Worm (Caenorhabditis elegans) whole organism, mixed stage, embryonic: ENCODE measurements around the gene C45G9.11.

Source experiments
- M03D4.4 ChIP-seq: sonication (generic microtip); optimal IDR thresholded peaks from 2 replicates; lab custom pipeline; 2017; ENCODE audit warnings: mild to moderate bottlenecking, missing genetic modification characterization, missing compliant biosample characterization
- bed-3 ChIP-seq: fragments of 200-800 bp; sonication (Bioruptor generic); optimal IDR thresholded peaks from 3 replicates; lab custom pipeline; 2018; ENCODE audit warnings: mild to moderate bottlenecking, missing genetic modification characterization, moderate library complexity, missing compliant biosample characterization
- blmp-1 ChIP-seq: fragments of 150-350 bp; optimal IDR thresholded peaks from 2 replicates; lab custom pipeline; 2014; ENCODE audit warnings: missing biosample characterization, missing genetic modification characterization
- ceh-39 ChIP-seq: fragments of 150-350 bp; optimal IDR thresholded peaks from 2 replicates; lab custom pipeline; 2014; ENCODE audit warnings: missing biosample characterization, missing genetic modification characterization
- ceh-83 ChIP-seq: fragments of 200-800 bp; sonication (Bioruptor generic); optimal IDR thresholded peaks from 2 replicates; lab custom pipeline; 2018; ENCODE audit warnings: mild to moderate bottlenecking, missing genetic modification characterization, missing compliant biosample characterization
- ces-1 ChIP-seq: fragments of 150-350 bp; optimal IDR thresholded peaks from 2 replicates; lab custom pipeline; 2014; ENCODE audit warnings: missing biosample characterization, missing genetic modification reagents, missing genetic modification characterization
- elt-1 ChIP-seq: sonication (generic microtip); optimal IDR thresholded peaks from 2 replicates; lab custom pipeline; 2017; ENCODE audit warnings: missing genetic modification characterization, mild to moderate bottlenecking, missing compliant biosample characterization, antibody characterized with exemption, moderate library complexity, borderline replicate concordance; ENCODE audit not compliant: insufficient read depth
- elt-3 ChIP-seq: fragments of 150-350 bp; optimal IDR thresholded peaks from 2 replicates; lab custom pipeline; 2014; ENCODE audit warnings: missing biosample characterization, missing genetic modification characterization
- flh-1 ChIP-seq: fragments of 200-800 bp; sonication (Bioruptor generic); optimal IDR thresholded peaks from 2 replicates; lab custom pipeline; 2018; ENCODE audit warnings: mild to moderate bottlenecking, missing genetic modification characterization, moderate library complexity, missing compliant biosample characterization
- ham-2 ChIP-seq: fragments of 200-800 bp; sonication (Bioruptor generic); optimal IDR thresholded peaks from 2 replicates; lab custom pipeline; 2018; ENCODE audit warnings: mild to moderate bottlenecking, missing genetic modification characterization, missing compliant biosample characterization
- hlh-1 ChIP-seq: fragments of 150-350 bp; optimal IDR thresholded peaks from 2 replicates; lab custom pipeline; 2014; ENCODE audit warnings: missing biosample characterization, missing genetic modification reagents, missing genetic modification characterization
- lin-13 ChIP-seq: fragments of 150-350 bp; optimal IDR thresholded peaks from 2 replicates; lab custom pipeline; 2014; ENCODE audit warnings: missing biosample characterization, missing genetic modification characterization
- lin-32 ChIP-seq: fragments of 200-800 bp; sonication (Bioruptor generic); optimal IDR thresholded peaks from 2 replicates; lab custom pipeline; 2018; ENCODE audit warnings: mild to moderate bottlenecking, missing genetic modification characterization, missing compliant biosample characterization
- lsy-2 ChIP-seq: fragments of 150-350 bp; optimal IDR thresholded peaks from 2 replicates; lab custom pipeline; 2014; ENCODE audit warnings: missing biosample characterization, missing genetic modification characterization
- mab-5 ChIP-seq: fragments of 150-350 bp; optimal IDR thresholded peaks from 2 replicates; lab custom pipeline; 2014; ENCODE audit warnings: missing biosample characterization, missing genetic modification characterization
- mep-1 ChIP-seq: fragments of 150-350 bp; optimal IDR thresholded peaks from 2 replicates; lab custom pipeline; 2017; ENCODE audit warnings: missing biosample characterization, missing genetic modification reagents, missing genetic modification characterization, inconsistent platforms
- mls-2 ChIP-seq: sonication (generic microtip); optimal IDR thresholded peaks from 2 replicates; lab custom pipeline; 2016; ENCODE audit warnings: mild to moderate bottlenecking, missing genetic modification characterization, moderate library complexity, missing compliant biosample characterization
- nhr-2 ChIP-seq: fragments of 150-350 bp; optimal IDR thresholded peaks from 2 replicates; lab custom pipeline; 2014; ENCODE audit warnings: missing biosample characterization, missing genetic modification characterization
- nhr-237 ChIP-seq: fragments of 150-350 bp; optimal IDR thresholded peaks from 2 replicates; lab custom pipeline; 2014; ENCODE audit warnings: missing biosample characterization, missing genetic modification characterization
- nhr-28 ChIP-seq: fragments of 150-350 bp; optimal IDR thresholded peaks from 2 replicates; lab custom pipeline; 2014; ENCODE audit warnings: missing biosample characterization, missing genetic modification characterization
- nhr-76 ChIP-seq: sonication (generic microtip); optimal IDR thresholded peaks from 2 replicates; lab custom pipeline; 2017; ENCODE audit warnings: missing biosample characterization, missing genetic modification characterization
- pha-4 ChIP-seq: fragments of 150-350 bp; optimal IDR thresholded peaks from 2 replicates; lab custom pipeline; 2018; ENCODE audit warnings: missing biosample characterization, missing genetic modification reagents, missing genetic modification characterization
- sem-2 ChIP-seq: fragments of 200-800 bp; sonication (Bioruptor generic); optimal IDR thresholded peaks from 2 replicates; lab custom pipeline; 2018; ENCODE audit warnings: mild to moderate bottlenecking, missing genetic modification characterization, missing compliant biosample characterization
- snpc-4 ChIP-seq: fragments of 150-350 bp; optimal IDR thresholded peaks from 2 replicates; lab custom pipeline; 2014; ENCODE audit warnings: missing biosample characterization, missing genetic modification characterization
- sptf-1 ChIP-seq: sonication (generic microtip); optimal IDR thresholded peaks from 2 replicates; lab custom pipeline; 2017; ENCODE audit warnings: mild to moderate bottlenecking, missing genetic modification characterization, moderate library complexity, missing compliant biosample characterization
- tbx-8 ChIP-seq: fragments of 200-800 bp; sonication (Bioruptor generic); optimal IDR thresholded peaks from 2 replicates; lab custom pipeline; 2018; ENCODE audit warnings: mild to moderate bottlenecking, missing genetic modification characterization, moderate library complexity, missing compliant biosample characterization
- unc-120 ChIP-seq: sonication (generic microtip); optimal IDR thresholded peaks from 2 replicates; lab custom pipeline; 2017; ENCODE audit warnings: missing genetic modification characterization, missing compliant biosample characterization; ENCODE audit not compliant: poor library complexity, severe bottlenecking
- unc-39 ChIP-seq: fragments of 150-350 bp; optimal IDR thresholded peaks from 2 replicates; lab custom pipeline; 2014; ENCODE audit warnings: missing biosample characterization, missing genetic modification characterization
- unc-62 ChIP-seq: fragments of 150-350 bp; optimal IDR thresholded peaks from 2 replicates; lab custom pipeline; 2014; ENCODE audit warnings: missing biosample characterization, missing genetic modification reagents, missing genetic modification characterization
- zip-8 ChIP-seq: fragments of 150-350 bp; optimal IDR thresholded peaks from 2 replicates; lab custom pipeline; 2014; ENCODE audit warnings: missing biosample characterization, missing genetic modification characterization
- ztf-11 ChIP-seq: fragments of 150-350 bp; optimal IDR thresholded peaks from 2 replicates; lab custom pipeline; 2014; ENCODE audit warnings: missing biosample characterization, missing genetic modification characterization

C45G9.11 gene

DNA sequence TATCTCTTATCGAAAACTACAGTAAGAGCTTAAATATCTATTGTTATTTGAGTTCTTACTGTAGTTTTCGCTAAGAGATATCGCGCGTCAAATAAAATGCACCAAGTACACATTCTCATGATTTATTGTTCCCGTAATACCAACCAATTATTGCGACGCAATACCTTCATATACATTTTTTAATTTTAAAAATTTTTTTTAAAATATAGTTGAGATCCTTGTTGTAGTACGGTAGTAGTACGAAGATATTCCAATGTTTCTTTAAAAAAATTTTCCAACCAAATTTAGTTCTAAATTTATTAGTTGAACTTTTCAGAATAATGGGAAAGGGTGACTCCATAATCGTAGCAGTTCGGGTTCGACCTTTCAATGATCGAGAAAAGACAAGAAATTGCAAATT, 37.9 kb downstream of the C45G9.11 start, which contains the start of gene klp-6:
Gene klp-6, plus strand, starts transcription at position 301 of the 400 bp plus-strand sequence.
- TF ChIP-seq elt-1 (tag; lab: Kevin White, UChicago), result no peak
- no peak for TF ChIP-seq zip-8 (tag; lab: Kevin White, UChicago)
- TF ChIP-seq M03D4.4 (tag; lab: Kevin White, UChicago), result no peak
- TF ChIP-seq lin-32 (GFP tag; lab: Kevin White, UChicago), result no peak
- no peak for TF ChIP-seq mab-5 (tag; lab: Kevin White, UChicago)
- TF ChIP-seq elt-3, result no peak
- TF ChIP-seq ztf-11 (tag; lab: Kevin White, UChicago), result no peak
- TF ChIP-seq unc-39 (tag; lab: Kevin White, UChicago), result no peak
- TF ChIP-seq mls-2 (tag; lab: Kevin White, UChicago), result no peak
- no peak for TF ChIP-seq unc-120 (tag; lab: Kevin White, UChicago)

DNA sequence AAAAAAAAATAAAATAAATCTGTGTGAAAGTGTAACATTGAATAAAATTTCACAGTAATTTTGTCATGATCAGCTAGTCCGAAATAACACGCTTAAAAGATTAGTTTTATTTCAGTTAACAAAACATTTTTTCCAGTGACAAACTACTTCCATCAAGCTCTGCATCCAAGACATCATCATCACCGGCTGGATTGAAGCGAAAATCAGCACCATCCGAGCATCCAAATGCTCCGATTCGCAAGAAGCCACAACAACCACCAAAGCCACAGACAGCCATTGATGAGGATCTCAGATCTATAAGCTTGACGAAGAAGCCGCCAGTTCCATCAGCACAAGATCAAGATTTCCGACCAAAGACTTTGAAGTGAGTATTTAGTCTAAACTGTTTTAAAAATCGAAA, 41.3 kb downstream of the C45G9.11 start:
- TF ChIP-seq ces-1 (no peak), nhr-2 (tag; lab: Kevin White, UChicago) (no peak), elt-3 (no peak), tbx-8 (GFP tag; lab: Kevin White, UChicago) (peak; percentile 13), ceh-83 (GFP tag; lab: Kevin White, UChicago) (peak; percentile 49), mls-2 (tag; lab: Kevin White, UChicago) (peak; percentile 8), elt-1 (tag; lab: Kevin White, UChicago) (no peak), sptf-1 (peak; percentile 51), M03D4.4 (tag; lab: Kevin White, UChicago) (peak; percentile 37)
- TF ChIP-seq, all 35 proteins: peak for 5

DNA sequence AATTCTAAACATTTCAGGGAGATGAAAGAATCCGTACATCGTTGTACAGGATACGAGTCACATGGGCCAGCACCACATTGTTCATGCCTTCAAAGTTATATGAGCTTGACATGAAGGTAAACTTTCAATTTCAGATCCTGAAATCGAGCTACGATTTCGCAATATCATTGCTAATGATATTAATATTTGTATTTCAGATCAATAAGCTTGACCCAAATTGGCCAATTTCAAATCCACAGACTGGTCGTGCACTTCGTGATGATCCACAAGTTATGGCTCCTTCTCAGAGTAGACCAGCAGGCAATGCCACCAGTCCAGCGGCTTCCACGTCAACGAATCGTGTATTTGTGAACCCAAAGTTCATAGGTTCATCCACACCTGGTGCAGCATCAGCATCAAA, 42.2 kb downstream of the C45G9.11 start:
- TF ChIP-seq mls-2 (tag; lab: Kevin White, UChicago) (no peak), pha-4 (tag; lab: Kevin White, UChicago) (no peak)

DNA sequence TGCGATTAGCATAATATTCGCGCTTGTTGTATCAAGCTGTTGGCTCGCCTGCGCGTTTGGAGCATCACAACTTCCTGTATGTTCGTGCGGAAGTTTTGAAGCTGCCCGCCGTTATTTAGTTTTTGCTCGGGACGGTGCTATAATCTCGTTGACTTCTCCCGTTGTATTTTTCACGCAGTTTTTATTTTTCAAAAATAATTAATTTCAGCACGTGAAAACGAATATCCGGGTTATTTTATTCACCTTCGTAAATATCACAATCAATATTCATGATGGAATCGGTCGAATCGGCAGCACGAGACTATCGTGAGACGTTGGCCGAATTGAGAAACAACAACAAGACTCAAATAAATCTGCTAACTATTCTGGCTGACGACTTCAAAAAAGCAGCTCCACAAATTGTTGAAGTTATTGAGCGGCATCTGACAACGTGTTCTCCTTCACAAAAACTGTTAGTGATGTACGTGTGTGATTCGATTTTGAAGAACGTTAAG, 43.3 kb downstream of the C45G9.11 start:
- TF ChIP-seq ceh-83 (GFP tag; lab: Kevin White, UChicago) (no peak), nhr-2 (tag; lab: Kevin White, UChicago) (no peak), nhr-28 (tag; lab: Kevin White, UChicago) (no peak), bed-3 (GFP tag; lab: Kevin White, UChicago) (no peak), sptf-1 (no peak), lin-13 (no peak), snpc-4 (tag; lab: Kevin White, UChicago) (no peak), elt-1 (tag; lab: Kevin White, UChicago) (no peak)
- TF ChIP-seq, all 35 proteins: peak for 0

DNA sequence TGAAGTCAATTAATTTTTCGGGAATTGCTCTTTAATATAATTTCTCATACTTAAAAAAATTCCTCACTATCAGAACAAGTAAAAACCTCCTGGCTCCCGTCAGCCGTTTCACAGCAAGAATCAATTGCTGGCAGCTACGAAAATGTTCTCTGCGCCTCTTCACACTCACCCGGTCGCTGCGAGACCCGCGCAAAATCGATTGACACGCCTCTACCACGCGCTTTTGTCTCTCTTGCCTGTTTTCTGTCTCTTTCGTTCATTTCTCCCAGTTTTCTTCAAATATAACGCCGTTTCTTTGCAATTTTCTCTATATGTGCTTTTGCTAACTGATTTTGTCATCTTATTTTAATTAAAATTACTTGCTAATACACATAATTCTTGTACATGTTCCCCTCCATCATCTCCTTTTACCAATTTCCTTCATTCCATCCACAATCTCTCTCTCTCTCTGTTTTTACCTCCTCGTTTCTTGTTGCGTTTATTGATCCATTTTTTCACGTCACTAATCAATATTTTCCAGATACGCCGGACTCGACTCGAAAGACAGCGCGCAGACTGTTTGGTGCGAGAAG, 44.0 kb downstream of the C45G9.11 start, which contains the start of gene pcf-11:
Gene pcf-11, plus strand, starts transcription at position 522 of the 572 bp plus-strand sequence.
- TF ChIP-seq unc-62 (GFP tag; lab: Kevin White, UChicago) (peak; percentile 3), hlh-1 (tag; lab: Kevin White, UChicago) (peak; percentile 61), M03D4.4 (tag; lab: Kevin White, UChicago) (no peak), ces-1 (peak; percentile 43), mep-1 (peak; percentile 1), lin-32 (GFP tag; lab: Kevin White, UChicago) (peak; percentile 14), ceh-39 (tag; lab: Kevin White, UChicago) (peak; percentile 84), ham-2 (peak; percentile 27), unc-120 (tag; lab: Kevin White, UChicago) (peak; percentile 13), lsy-2 (tag; lab: Kevin White, UChicago) (peak; percentile 23), ceh-83 (GFP tag; lab: Kevin White, UChicago) (peak; percentile 70), unc-39 (tag; lab: Kevin White, UChicago) (no peak), flh-1 (GFP tag; lab: Kevin White, UChicago) (no peak)

DNA sequence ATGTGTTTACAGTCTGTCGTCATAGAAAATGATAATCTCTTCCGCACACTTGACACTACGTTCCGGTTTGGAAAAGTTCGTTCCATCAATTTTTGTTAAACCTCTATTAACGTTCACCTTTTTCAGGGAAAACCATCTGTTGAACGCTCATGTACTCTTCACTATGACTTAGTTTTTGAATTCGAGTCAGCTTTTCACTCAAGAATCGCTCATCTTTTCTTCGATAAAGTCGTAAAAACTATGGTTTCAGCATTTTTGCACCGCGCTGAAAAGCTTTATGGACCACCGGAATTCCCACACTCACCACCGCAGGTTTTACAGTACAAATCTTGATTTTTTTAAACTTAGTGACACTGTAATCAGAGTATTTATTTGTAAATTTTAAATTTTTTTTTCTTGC, 44.9 kb downstream of the C45G9.11 start:
- no peak for TF ChIP-seq pha-4 (tag; lab: Kevin White, UChicago)
- no peak for TF ChIP-seq ham-2
- TF ChIP-seq nhr-76 (tag; lab: Kevin White, UChicago), result no peak
- TF ChIP-seq ces-1, result no peak
- no peak for TF ChIP-seq blmp-1
- TF ChIP-seq nhr-237 (tag; lab: Kevin White, UChicago), result no peak
- no peak for TF ChIP-seq lin-13
- TF ChIP-seq nhr-2 (tag; lab: Kevin White, UChicago), result no peak
- TF ChIP-seq zip-8 (tag; lab: Kevin White, UChicago), result no peak
- no peak for TF ChIP-seq lsy-2 (tag; lab: Kevin White, UChicago)
- TF ChIP-seq unc-62 (GFP tag; lab: Kevin White, UChicago), result no peak
- no peak for TF ChIP-seq snpc-4 (tag; lab: Kevin White, UChicago)
- TF ChIP-seq sem-2 (GFP tag; lab: Kevin White, UChicago), result no peak
- no peak for TF ChIP-seq flh-1 (GFP tag; lab: Kevin White, UChicago)
- TF ChIP-seq, all 35 proteins: peak for 0
